Fruit fly (Drosophila melanogaster): ENCODE measurements around the gene CG42507.

dm6 chr3L:14760949-14761348 lies 3.2 kb upstream of the CG42507 start, which contains the start of gene Trl:
- no peak for TF ChIP-seq psq (GFP tag; optimal IDR thresholded peaks at IDR 0.05)
- no peak for TF ChIP-seq CG32264 (GFP tag; optimal IDR thresholded peaks at IDR 0.05)
- TF ChIP-seq Mio (GFP tag; optimal IDR thresholded peaks at IDR 0.05) = no peak
- no peak for TF ChIP-seq N (GFP tag; optimal IDR thresholded peaks at IDR 0.05)
